Fruit fly (Drosophila melanogaster): ENCODE measurements around the gene CG2865.

dm6 chrX:2241842-2242241 lies 51.4 kb downstream of the CG2865 start, which contains the start of gene kz:
- TF ChIP-seq pan (optimal IDR thresholded peaks at IDR 0.05) = no peak
- TF ChIP-seq EcR (GFP tag; optimal IDR thresholded peaks at IDR 0.05) = no peak
- no peak for TF ChIP-seq usp (GFP tag; optimal IDR thresholded peaks at IDR 0.05)
- TF ChIP-seq psq (optimal IDR thresholded peaks at IDR 0.05) = no peak
